In the genomic region with DNA sequence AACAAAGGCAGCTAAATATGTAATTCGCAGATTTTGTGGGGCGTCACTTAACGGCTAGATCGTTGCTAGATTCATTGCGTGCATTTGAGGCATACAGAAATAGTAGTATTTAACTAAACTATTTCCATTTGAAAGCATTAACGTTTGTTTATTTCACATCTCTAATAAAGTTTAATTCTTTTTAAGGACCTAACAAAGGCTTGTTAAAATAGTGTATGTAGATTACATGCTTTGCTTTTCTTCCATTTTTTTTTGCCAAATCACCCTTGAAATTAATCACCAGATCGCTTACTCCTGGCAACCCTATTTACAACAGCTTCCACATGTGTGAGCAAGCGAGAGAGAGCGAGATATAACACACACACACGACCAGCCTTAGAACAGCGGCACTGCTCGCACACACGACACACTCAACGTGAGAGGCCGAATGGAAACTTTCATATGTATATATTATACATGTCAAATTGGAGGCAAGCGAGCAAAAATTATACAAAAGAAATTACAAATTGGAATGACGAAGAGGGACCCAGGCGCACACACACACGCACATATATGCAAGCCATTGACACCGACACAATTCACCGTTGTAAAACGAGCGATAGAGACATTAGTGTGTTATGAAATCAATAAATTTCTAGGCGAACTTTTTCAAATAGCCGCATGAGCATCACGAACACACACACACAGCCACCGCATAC, we compare ENCODE assay signal across 1 fruit fly cellular context.
TF ChIP-seq lines count a peak whose summit lies in the region.

No protein-coding gene starts in this region.

TF ChIP-seq in whole organism, embryonic, 481 proteins besides CTCF, POLR2A, EP300 and RAD21 (continued from another document and continues in another):
- TF ChIP-seq Rx (GFP tag; IDR thresholded peaks at IDR 0.05; lab: Robert Waterston, UW) (peak; percentile 20; the same call in 1 of the 2 replicates), Blimp-1 (GFP tag; optimal IDR thresholded peaks at IDR 0.05; lab: Kevin White, UChicago) (peak; percentile 45), eve (GFP tag; optimal IDR thresholded peaks at IDR 0.05; lab: Kevin White, UChicago) (no peak), repo (GFP tag; optimal IDR thresholded peaks at IDR 0.05; lab: Kevin White, UChicago) (peak; percentile 26), dimm (GFP tag; IDR thresholded peaks at IDR 0.05; lab: Robert Waterston, UW) (no peak), H15 (GFP tag; IDR thresholded peaks at IDR 0.05; lab: Robert Waterston, UW) (no peak), CG8359 (GFP tag; optimal IDR thresholded peaks at IDR 0.05; lab: Kevin White, UChicago; ENCODE audit: borderline replicate concordance) (no peak), row (GFP tag; IDR thresholded peaks at IDR 0.05; lab: Robert Waterston, UW) (peak; percentile 82), Gug (GFP tag; IDR thresholded peaks at IDR 0.05; lab: Robert Waterston, UW) (peak; percentile 50; the same call in 1 of the 4 replicates), CG7271 (tag; optimal IDR thresholded peaks at IDR 0.05; lab: Kevin White, UChicago) (no peak), CG14050 (GFP tag; IDR thresholded peaks at IDR 0.05; lab: Robert Waterston, UW) (no peak), CG10366 (GFP tag; IDR thresholded peaks at IDR 0.05; lab: Robert Waterston, UW) (0 out of 2 replicates have a peak, but pooled peaks have one; percentile 16), CG18619 (GFP tag; optimal IDR thresholded peaks at IDR 0.05; lab: Kevin White, UChicago) (peak; percentile 50), CG13624 (GFP tag; optimal IDR thresholded peaks at IDR 0.05; lab: Kevin White, UChicago) (peak; percentile 59), ci (GFP tag; IDR thresholded peaks at IDR 0.05; lab: Robert Waterston, UW) (peak; percentile 79), Hmx (GFP tag; optimal IDR thresholded peaks at IDR 0.05; lab: Kevin White, UChicago) (no peak), Hr3 (GFP tag; optimal IDR thresholded peaks at IDR 0.05; lab: Kevin White, UChicago) (peak; percentile 37), vvl (GFP tag; IDR thresholded peaks at IDR 0.05; lab: Robert Waterston, UW) (peak; percentile 73), CG7372 (GFP tag; IDR thresholded peaks at IDR 0.05; lab: Robert Waterston, UW) (0 out of 2 replicates have a peak, but pooled peaks have one; percentile 27), Nf-YA (GFP tag; IDR thresholded peaks at IDR 0.05; lab: Robert Waterston, UW) (peak; percentile 40; the same call in 1 of the 2 replicates), CG9932 (GFP tag; IDR thresholded peaks at IDR 0.05; lab: Robert Waterston, UW) (peak; percentile 72), pita (GFP tag; optimal IDR thresholded peaks at IDR 0.05; lab: Kevin White, UChicago) (no peak), CG2202 (tag; optimal IDR thresholded peaks at IDR 0.05; lab: Kevin White, UChicago) (no peak), ro (GFP tag; IDR thresholded peaks at IDR 0.05; lab: Robert Waterston, UW) (no peak), oc (tag; optimal IDR thresholded peaks at IDR 0.05; lab: Kevin White, UChicago) (peak; percentile 73), D19A (tag; optimal IDR thresholded peaks at IDR 0.05; lab: Kevin White, UChicago) (peak; percentile 66), CG11723 (GFP tag; optimal IDR thresholded peaks at IDR 0.05; lab: Kevin White, UChicago) (peak; percentile 43), lmd (GFP tag; IDR thresholded peaks at IDR 0.05; lab: Robert Waterston, UW) (peak; percentile 23; the same call in 1 of the 2 replicates), CG2875 (GFP tag; optimal IDR thresholded peaks at IDR 0.05; lab: Kevin White, UChicago) (peak; percentile 41), wor (GFP tag; IDR thresholded peaks at IDR 0.05; lab: Robert Waterston, UW) (no peak), HLH54F (GFP tag; optimal IDR thresholded peaks at IDR 0.05; lab: Kevin White, UChicago) (peak; percentile 53), CG7963 (GFP tag; IDR thresholded peaks at IDR 0.05; lab: Robert Waterston, UW; ENCODE audit: partially characterized antibody) (no peak), p53 (GFP tag; optimal IDR thresholded peaks at IDR 0.05; lab: Kevin White, UChicago) (no peak), gt (GFP tag; IDR thresholded peaks at IDR 0.05; lab: Robert Waterston, UW) (no peak), pros (GFP tag; optimal IDR thresholded peaks at IDR 0.05; lab: Kevin White, UChicago) (peak; percentile 34), zfh2 (GFP tag; optimal IDR thresholded peaks at IDR 0.05; lab: Kevin White, UChicago) (peak; percentile 33), sisA (GFP tag; IDR thresholded peaks at IDR 0.05; lab: Robert Waterston, UW) (peak; percentile 40), Mes4 (GFP tag; optimal IDR thresholded peaks at IDR 0.05; lab: Kevin White, UChicago) (no peak), CG3995 (GFP tag; optimal IDR thresholded peaks at IDR 0.05; lab: Kevin White, UChicago) (peak; percentile 85), lov (optimal IDR thresholded peaks at IDR 0.05; lab: Kevin White, UChicago) (no peak), lov (GFP tag; IDR thresholded peaks at IDR 0.05; lab: Robert Waterston, UW) (peak; percentile 54; the same call in 1 of the 3 replicates), odd (GFP tag; optimal IDR thresholded peaks at IDR 0.05; lab: Kevin White, UChicago) (peak; percentile 22), CG17359 (tag; optimal IDR thresholded peaks at IDR 0.05; lab: Kevin White, UChicago) (peak; percentile 52), ac (GFP tag; optimal IDR thresholded peaks at IDR 0.05; lab: Kevin White, UChicago) (no peak), tll (GFP tag; optimal IDR thresholded peaks at IDR 0.05; lab: Kevin White, UChicago) (no peak), CG15011 (GFP tag; optimal IDR thresholded peaks at IDR 0.05; lab: Kevin White, UChicago) (peak; percentile 52), klu (GFP tag; IDR thresholded peaks at IDR 0.05; lab: Robert Waterston, UW) (no peak), C15 (GFP tag; IDR thresholded peaks at IDR 0.05; lab: Robert Waterston, UW) (no peak), Doc3 (GFP tag; IDR thresholded peaks at IDR 0.05; lab: Robert Waterston, UW; ENCODE audit: partially characterized antibody) (no peak), CG15514 (GFP tag; optimal IDR thresholded peaks at IDR 0.05; lab: Kevin White, UChicago) (peak; percentile 77), insv (GFP tag; optimal IDR thresholded peaks at IDR 0.05; lab: Kevin White, UChicago) (peak in 1 of 2 experiments; percentile 72), vnd (GFP tag; IDR thresholded peaks at IDR 0.05; lab: Robert Waterston, UW; ENCODE audit: partially characterized antibody) (no peak), pzg (GFP tag; optimal IDR thresholded peaks at IDR 0.05; lab: Kevin White, UChicago) (peak; percentile 21), CG11093 (GFP tag; IDR thresholded peaks at IDR 0.05; lab: Robert Waterston, UW) (no peak), dysf (GFP tag; IDR thresholded peaks at IDR 0.05; lab: Robert Waterston, UW) (peak; percentile 63), NfI (GFP tag; optimal IDR thresholded peaks at IDR 0.05; lab: Kevin White, UChicago) (peak; percentile 63), run (tag; optimal IDR thresholded peaks at IDR 0.05; lab: Kevin White, UChicago) (no peak), CG12104 (GFP tag; optimal IDR thresholded peaks at IDR 0.05; lab: Kevin White, UChicago) (peak; percentile 66), lola (GFP tag; optimal IDR thresholded peaks at IDR 0.05; lab: Kevin White, UChicago) (peak in 1 of 3 experiments; percentile 50), CG2678 (tag; optimal IDR thresholded peaks at IDR 0.05; lab: Kevin White, UChicago) (peak; percentile 56), Scr (GFP tag; IDR thresholded peaks at IDR 0.05; lab: Robert Waterston, UW; ENCODE audit: partially characterized antibody) (peak; percentile 31; the same call in 1 of the 2 replicates), Fer3 (tag; optimal IDR thresholded peaks at IDR 0.05; lab: Kevin White, UChicago) (peak; percentile 69), stc (GFP tag; IDR thresholded peaks at IDR 0.05; lab: Robert Waterston, UW) (peak; percentile 66), Sry-δ (GFP tag; optimal IDR thresholded peaks at IDR 0.05; lab: Kevin White, UChicago) (peak; percentile 11), salm (tag; optimal IDR thresholded peaks at IDR 0.05; lab: Kevin White, UChicago) (no peak), CG12769 (tag; optimal IDR thresholded peaks at IDR 0.05; lab: Kevin White, UChicago) (peak; percentile 64), D (optimal IDR thresholded peaks at IDR 0.05; lab: Kevin White, UChicago) (no peak), D (GFP tag; optimal IDR thresholded peaks at IDR 0.05; lab: Kevin White, UChicago) (peak; percentile 54), maf-S (GFP tag; optimal IDR thresholded peaks at IDR 0.05; lab: Kevin White, UChicago) (peak; percentile 32), Jarid2 (GFP tag; optimal IDR thresholded peaks at IDR 0.05; lab: Kevin White, UChicago) (no peak), tx (GFP tag; optimal IDR thresholded peaks at IDR 0.05; lab: Kevin White, UChicago) (peak; percentile 6), mam (GFP tag; optimal IDR thresholded peaks at IDR 0.05; lab: Kevin White, UChicago) (peak; percentile 55), gce (GFP tag; IDR thresholded peaks at IDR 0.05; lab: Robert Waterston, UW) (peak; percentile 55; the same call in 1 of the 3 replicates), sens (GFP tag; lab: Kevin White, UChicago) (peak; percentile 92), kay (GFP tag; optimal IDR thresholded peaks at IDR 0.05; lab: Kevin White, UChicago) (peak; percentile 66), fd64A (GFP tag; optimal IDR thresholded peaks at IDR 0.05; lab: Kevin White, UChicago) (peak; percentile 29), usp (GFP tag; optimal IDR thresholded peaks at IDR 0.05; lab: Kevin White, UChicago) (no peak), MESR4 (GFP tag; optimal IDR thresholded peaks at IDR 0.05; lab: Kevin White, UChicago) (peak; percentile 33), H2.0 (GFP tag; IDR thresholded peaks at IDR 0.05; lab: Robert Waterston, UW) (no peak), bcd (GFP tag; optimal IDR thresholded peaks at IDR 0.05; lab: Kevin White, UChicago) (peak; percentile 47), Ada2b (GFP tag; IDR thresholded peaks at IDR 0.05; lab: Robert Waterston, UW) (peak; percentile 46; the same call in 1 of the 2 replicates), nau (GFP tag; optimal IDR thresholded peaks at IDR 0.05; lab: Kevin White, UChicago) (no peak), bsh (GFP tag; optimal IDR thresholded peaks at IDR 0.05; lab: Kevin White, UChicago) (peak in 1 of 2 experiments; percentile 61), nmo (GFP tag; optimal IDR thresholded peaks at IDR 0.05; lab: Kevin White, UChicago) (peak; percentile 45), Hr51 (GFP tag; optimal IDR thresholded peaks at IDR 0.05; lab: Kevin White, UChicago) (peak; percentile 14 to 67), CG8924 (tag; optimal IDR thresholded peaks at IDR 0.05; lab: Kevin White, UChicago) (peak; percentile 55), mirr (GFP tag; optimal IDR thresholded peaks at IDR 0.05; lab: Kevin White, UChicago) (peak; percentile 70), Aef1 (GFP tag; IDR thresholded peaks at IDR 0.05; lab: Robert Waterston, UW) (no peak), YL-1 (GFP tag; optimal IDR thresholded peaks at IDR 0.05; lab: Kevin White, UChicago) (peak; percentile 70), CG43689 (GFP tag; IDR thresholded peaks at IDR 0.05; lab: Robert Waterston, UW) (no peak), corto (GFP tag; optimal IDR thresholded peaks at IDR 0.05; lab: Kevin White, UChicago) (no peak), Nf-YB (GFP tag; optimal IDR thresholded peaks at IDR 0.05; lab: Kevin White, UChicago) (peak; percentile 7), twi (tag; optimal IDR thresholded peaks at IDR 0.05; lab: Kevin White, UChicago) (peak; percentile 73), Dek (tag; optimal IDR thresholded peaks at IDR 0.05; lab: Kevin White, UChicago) (peak; percentile 63), sqz (GFP tag; optimal IDR thresholded peaks at IDR 0.05; lab: Kevin White, UChicago) (peak; percentile 78), ham (GFP tag; IDR thresholded peaks at IDR 0.05; lab: Robert Waterston, UW) (no peak), CG31365 (tag; optimal IDR thresholded peaks at IDR 0.05; lab: Kevin White, UChicago) (peak; percentile 23), jumu (GFP tag; optimal IDR thresholded peaks at IDR 0.05; lab: Kevin White, UChicago) (peak; percentile 26), br (optimal IDR thresholded peaks at IDR 0.05; lab: Kevin White, UChicago) (no peak), otp (GFP tag; IDR thresholded peaks at IDR 0.05; lab: Robert Waterston, UW) (peak; percentile 37; the same call in 1 of the 3 replicates), gcm (GFP tag; optimal IDR thresholded peaks at IDR 0.05; lab: Kevin White, UChicago) (no peak), CG17568 (GFP tag; optimal IDR thresholded peaks at IDR 0.05; lab: Kevin White, UChicago) (no peak), pfk (GFP tag; optimal IDR thresholded peaks at IDR 0.05; lab: Kevin White, UChicago) (peak; percentile 43), gcm2 (GFP tag; optimal IDR thresholded peaks at IDR 0.05; lab: Kevin White, UChicago) (no peak), CG2120 (GFP tag; optimal IDR thresholded peaks at IDR 0.05; lab: Kevin White, UChicago) (peak; percentile 74), sd (tag; optimal IDR thresholded peaks at IDR 0.05; lab: Kevin White, UChicago) (peak; percentile 53), MBD-R2 (GFP tag; IDR thresholded peaks at IDR 0.05; lab: Robert Waterston, UW) (peak; percentile 41; the same call in 1 of the 2 replicates), Ptx1 (GFP tag; IDR thresholded peaks at IDR 0.05; lab: Robert Waterston, UW) (peak; percentile 58; the same call in 1 of the 2 replicates), CG2116 (GFP tag; optimal IDR thresholded peaks at IDR 0.05; lab: Kevin White, UChicago) (no peak), ERR (GFP tag; optimal IDR thresholded peaks at IDR 0.05; lab: Kevin White, UChicago) (peak; percentile 19), chm (GFP tag; IDR thresholded peaks at IDR 0.05; lab: Robert Waterston, UW) (peak; percentile 72), nom (GFP tag; optimal IDR thresholded peaks at IDR 0.05; lab: Kevin White, UChicago) (peak; percentile 40), Rfx (GFP tag; IDR thresholded peaks at IDR 0.05; lab: Robert Waterston, UW) (peak; percentile 72), CG9797 (GFP tag; optimal IDR thresholded peaks at IDR 0.05; lab: Kevin White, UChicago) (no peak), CG16813 (GFP tag; IDR thresholded peaks at IDR 0.05; lab: Robert Waterston, UW; ENCODE audit: partially characterized antibody) (no peak), pb (GFP tag; optimal IDR thresholded peaks at IDR 0.05; lab: Kevin White, UChicago) (no peak), so (GFP tag; IDR thresholded peaks at IDR 0.05; lab: Robert Waterston, UW) (no peak), CG34422 (GFP tag; IDR thresholded peaks at IDR 0.05; lab: Robert Waterston, UW) (peak; percentile 73; the same call in 2 of the 3 replicates), CkIIα-i1 (GFP tag; IDR thresholded peaks at IDR 0.05; lab: Robert Waterston, UW) (no peak), Taf1 (GFP tag; IDR thresholded peaks at IDR 0.05; lab: Robert Waterston, UW) (no peak), D19B (GFP tag; optimal IDR thresholded peaks at IDR 0.05; lab: Kevin White, UChicago) (peak; percentile 34), Chrac-16 (GFP tag; optimal IDR thresholded peaks at IDR 0.05; lab: Kevin White, UChicago) (no peak), CG14710 (tag; optimal IDR thresholded peaks at IDR 0.05; lab: Kevin White, UChicago) (peak; percentile 15)
